Worm (Caenorhabditis elegans) whole organism, L4 larva: ENCODE measurements around the gene gly-5.

Source experiments
- R02D3.7 ChIP-seq: fragments of 150-350 bp; sonication (generic microtip); optimal IDR thresholded peaks from 3 replicates; lab custom pipeline; 2014; ENCODE audit warnings: missing biosample characterization, missing genetic modification characterization
- dmd-6 ChIP-seq: fragments of 200-800 bp; sonication (Bioruptor generic); IDR thresholded peaks from 2 replicates; pipeline ENCODE4 v1.3.6; 2022; ENCODE audit warnings: missing genetic modification reagents, missing genetic modification characterization, missing compliant biosample characterization
- egl-27 ChIP-seq: sonication (generic microtip); optimal IDR thresholded peaks from 3 replicates; lab custom pipeline; 2017; ENCODE audit warnings: missing biosample characterization, missing genetic modification reagents, missing genetic modification characterization
- fos-1 ChIP-seq: fragments of 150-350 bp; optimal IDR thresholded peaks from 2 replicates; lab custom pipeline; 2014; ENCODE audit warnings: missing biosample characterization, missing genetic modification characterization
- mep-1 ChIP-seq: fragments of 150-350 bp; sonication (generic microtip); optimal IDR thresholded peaks from 3 replicates; lab custom pipeline; 2014; ENCODE audit warnings: missing biosample characterization, missing genetic modification characterization
- nhr-11 ChIP-seq: fragments of 150-350 bp; optimal IDR thresholded peaks from 2 replicates; lab custom pipeline; 2014; ENCODE audit warnings: missing biosample characterization, missing genetic modification characterization
- snpc-1.2 ChIP-seq: fragments of 200-800 bp; sonication (Bioruptor generic); IDR thresholded peaks from 2 replicates; pipeline ENCODE4 v1.3.6; 2022; ENCODE audit warnings: missing genetic modification reagents, missing genetic modification characterization, missing compliant biosample characterization
- tag-97 ChIP-seq: fragments of 200-800 bp; sonication (Bioruptor generic); IDR thresholded peaks from 2 replicates; pipeline ENCODE4 v1.3.6; 2022; ENCODE audit warnings: missing genetic modification characterization, missing compliant biosample characterization

- TF ChIP-seq tag-97 (GFP tag; lab: Robert Waterston, UW) = no peak
- TF ChIP-seq fos-1 = no peak
- no peak for TF ChIP-seq dmd-6 (GFP tag; lab: Robert Waterston, UW)
- no peak for TF ChIP-seq egl-27 (tag; lab: Kevin White, UChicago)
- TF ChIP-seq R02D3.7 (tag; lab: Kevin White, UChicago) = no peak
- TF ChIP-seq mep-1 (tag; lab: Kevin White, UChicago) = no peak
- TF ChIP-seq snpc-1.2 (GFP tag; lab: Robert Waterston, UW) = no peak
- TF ChIP-seq nhr-11 (tag; lab: Kevin White, UChicago) = no peak
Observed at ce11 chrIII:13222772-13223171, 35.6 kb downstream of the gly-5 start, which contains the start of gene Y43F4A.1.
